Fruit fly (Drosophila melanogaster) whole organism, pupa: ENCODE data around the gene GlnRS.

Experiments
- CG10348 ChIP-seq: fragments of 200-800 bp; sonication (Bioruptor generic); IDR thresholded peaks from 2 replicates; pipeline ENCODE4 v1.3.6; 2022; ENCODE audit warnings: missing biosample characterization, missing genetic modification characterization
- CG12605 ChIP-seq: fragments of 200-800 bp; sonication (Bioruptor generic); IDR thresholded peaks from 2 replicates; pipeline ENCODE4 v1.3.6; 2022; ENCODE audit warnings: missing biosample characterization, missing genetic modification characterization
- CG13204 ChIP-seq: fragments of 200-800 bp; sonication (Bioruptor generic); optimal IDR thresholded peaks from 2 replicates; lab custom pipeline; 2018; ENCODE audit warnings: missing biosample characterization, mild to moderate bottlenecking, missing genetic modification characterization, moderate library complexity
- CG14655 ChIP-seq: fragments of 200-800 bp; sonication (Bioruptor generic); optimal IDR thresholded peaks from 3 replicates; lab custom pipeline; 2017; ENCODE audit warnings: mild to moderate bottlenecking, missing biosample characterization, missing genetic modification reagents, missing genetic modification characterization
- CG15710 ChIP-seq: fragments of 200-800 bp; sonication (Bioruptor generic); optimal IDR thresholded peaks from 2 replicates; lab custom pipeline; 2018; ENCODE audit warnings: missing biosample characterization, mild to moderate bottlenecking, missing genetic modification characterization, moderate library complexity
- CG17806 ChIP-seq: fragments of 200-800 bp; sonication (Bioruptor generic); optimal IDR thresholded peaks from 2 replicates; lab custom pipeline; 2018; ENCODE audit warnings: missing biosample characterization, mild to moderate bottlenecking, missing genetic modification characterization, moderate library complexity
- CG32121 ChIP-seq: fragments of 200-800 bp; sonication (Bioruptor generic); IDR thresholded peaks from 2 replicates; pipeline ENCODE4 v1.3.6; 2022; ENCODE audit warnings: missing biosample characterization, missing genetic modification characterization
- CG34367 ChIP-seq: fragments of 200-800 bp; sonication (Bioruptor generic); optimal IDR thresholded peaks from 2 replicates; lab custom pipeline; 2018; ENCODE audit warnings: missing biosample characterization, mild to moderate bottlenecking, missing genetic modification characterization
- CG4496 ChIP-seq: fragments of 200-800 bp; sonication (Bioruptor generic); IDR thresholded peaks from 3 replicates; pipeline ENCODE4 v1.3.6; 2022; ENCODE audit warnings: missing biosample characterization, missing genetic modification characterization
- CG8159 ChIP-seq: fragments of 200-800 bp; sonication (Bioruptor generic); optimal IDR thresholded peaks from 3 replicates; lab custom pipeline; 2018; ENCODE audit warnings: missing biosample characterization, mild to moderate bottlenecking, missing genetic modification characterization, moderate library complexity
- CG8301 ChIP-seq: fragments of 200-800 bp; sonication (Bioruptor generic); optimal IDR thresholded peaks from 2 replicates; lab custom pipeline; 2018; ENCODE audit warnings: missing biosample characterization, mild to moderate bottlenecking, missing genetic modification characterization
- CG9948 ChIP-seq: fragments of 200-800 bp; sonication (Bioruptor generic); optimal IDR thresholded peaks from 2 replicates; lab custom pipeline; 2018; ENCODE audit warnings: missing biosample characterization, mild to moderate bottlenecking, missing genetic modification characterization, moderate library complexity
- D1 ChIP-seq: fragments of 200-800 bp; sonication (Bioruptor generic); optimal IDR thresholded peaks from 2 replicates; lab custom pipeline; 2018; ENCODE audit warnings: missing biosample characterization, mild to moderate bottlenecking, missing genetic modification characterization, moderate library complexity
- EcR ChIP-seq: fragments of 200-800 bp; sonication (Bioruptor generic); optimal IDR thresholded peaks from 3 replicates; lab custom pipeline; 2019; ENCODE audit warnings: missing biosample characterization, missing genetic modification characterization, mild to moderate bottlenecking, moderate library complexity, missing genetic modification reagents
- Ets98B ChIP-seq: fragments of 200-800 bp; sonication (Bioruptor generic); IDR thresholded peaks from 2 replicates; pipeline ENCODE4 v1.3.6; 2022; ENCODE audit warnings: missing biosample characterization, missing genetic modification characterization
- Pif1A ChIP-seq: fragments of 200-800 bp; sonication (Bioruptor generic); optimal IDR thresholded peaks from 3 replicates; lab custom pipeline; 2016; ENCODE audit warnings: missing biosample characterization, missing genetic modification characterization
- Pif1B ChIP-seq: fragments of 200-800 bp; sonication (Bioruptor generic); optimal IDR thresholded peaks from 3 replicates; lab custom pipeline; 2016; ENCODE audit warnings: missing biosample characterization, missing genetic modification characterization
- Snoo ChIP-seq: fragments of 200-800 bp; sonication (Bioruptor generic); optimal IDR thresholded peaks from 3 replicates; lab custom pipeline; 2017; ENCODE audit warnings: missing biosample characterization, mild to moderate bottlenecking, missing genetic modification characterization, inconsistent platforms
- fd96Ca ChIP-seq: fragments of 200-800 bp; sonication (Bioruptor generic); IDR thresholded peaks from 3 replicates; pipeline ENCODE4 v1.3.6; 2022; ENCODE audit warnings: missing biosample characterization, missing genetic modification characterization
- gl ChIP-seq: fragments of 200-800 bp; sonication (Bioruptor generic); optimal IDR thresholded peaks from 2 replicates; lab custom pipeline; 2018; ENCODE audit warnings: missing biosample characterization, mild to moderate bottlenecking, missing genetic modification characterization
- rn ChIP-seq: fragments of 200-800 bp; sonication (Bioruptor generic); IDR thresholded peaks from 2 replicates; pipeline ENCODE4 v1.3.6; 2022; ENCODE audit warnings: missing biosample characterization, missing genetic modification characterization

GlnRS gene

dm6 chr3R:25262322-25262761, 3.2 kb downstream of the GlnRS start, which contains the start of the genes Kdsr and CG11858:
Gene Kdsr, minus strand, starts transcription at chr3R:25262498.
Gene CG11858, plus strand, starts transcription at chr3R:25262741.
- no peak for TF ChIP-seq CG14655 (GFP tag; lab: Kevin White, UChicago)
- peak; percentile 39 for TF ChIP-seq CG34367
- peak; percentile 34 for TF ChIP-seq Snoo (tag; lab: Kevin White, UChicago)
- no peak for TF ChIP-seq Pif1B (GFP tag; lab: Kevin White, UChicago)
- TF ChIP-seq CG4496 (GFP tag; lab: Robert Waterston, UW), result peak; percentile 82
- TF ChIP-seq CG9948, result peak; percentile 49
- no peak for TF ChIP-seq CG8301 (tag; lab: Kevin White, UChicago)
- TF ChIP-seq fd96Ca (GFP tag; lab: Robert Waterston, UW), result peak; percentile 64; the same call in 2 of the 3 replicates
- no peak for TF ChIP-seq rn (GFP tag; lab: Robert Waterston, UW)
- no peak for TF ChIP-seq CG13204 (GFP tag; lab: Kevin White, UChicago)
- no peak for TF ChIP-seq CG8159
- TF ChIP-seq Pif1A (GFP tag; lab: Kevin White, UChicago), result no peak
- TF ChIP-seq D1 (tag; lab: Kevin White, UChicago), result no peak
- TF ChIP-seq gl (tag; lab: Kevin White, UChicago), result no peak
- peak; percentile 53 for TF ChIP-seq CG17806 (tag; lab: Kevin White, UChicago)
- peak; percentile 75 for TF ChIP-seq CG32121
- no peak for TF ChIP-seq CG12605 (GFP tag; lab: Robert Waterston, UW)
- TF ChIP-seq Ets98B (GFP tag; lab: Robert Waterston, UW), result peak; percentile 62
- TF ChIP-seq CG15710 (tag; lab: Kevin White, UChicago), result peak; percentile 48
- TF ChIP-seq CG10348, result peak; percentile 46; the same call in 1 of the 2 replicates
- peak; percentile 81 for TF ChIP-seq EcR (GFP tag; lab: Kevin White, UChicago)

- TF ChIP-seq CG12605 (GFP tag; lab: Robert Waterston, UW) (no peak), CG9948 (no peak), rn (GFP tag; lab: Robert Waterston, UW) (no peak), CG8301 (tag; lab: Kevin White, UChicago) (no peak), CG17806 (tag; lab: Kevin White, UChicago) (no peak)
- TF ChIP-seq, all 21 proteins: peak for 0
These were observed 4.9 kb downstream of the GlnRS start for dm6 chr3R:25260670-25261069.

- TF ChIP-seq CG13204 (GFP tag; lab: Kevin White, UChicago), result no peak
- TF ChIP-seq fd96Ca (GFP tag; lab: Robert Waterston, UW), result peak; percentile 98
- TF ChIP-seq CG8301 (tag; lab: Kevin White, UChicago), result peak; percentile 92
- peak; percentile 95 for TF ChIP-seq Snoo (tag; lab: Kevin White, UChicago)
- peak; percentile 96 for TF ChIP-seq rn (GFP tag; lab: Robert Waterston, UW)
- TF ChIP-seq CG14655 (GFP tag; lab: Kevin White, UChicago), result no peak
- peak; percentile 55 for TF ChIP-seq EcR (GFP tag; lab: Kevin White, UChicago)
- TF ChIP-seq CG34367, result peak; percentile 92
- peak; percentile 97 for TF ChIP-seq CG32121
- TF ChIP-seq CG17806 (tag; lab: Kevin White, UChicago), result peak; percentile 93
- TF ChIP-seq CG9948, result peak; percentile 93
- peak; percentile 96 for TF ChIP-seq Ets98B (GFP tag; lab: Robert Waterston, UW)
- TF ChIP-seq Pif1B (GFP tag; lab: Kevin White, UChicago), result no peak
- peak; percentile 96 for TF ChIP-seq CG15710 (tag; lab: Kevin White, UChicago)
- no peak for TF ChIP-seq Pif1A (GFP tag; lab: Kevin White, UChicago)
- TF ChIP-seq CG8159, result peak; percentile 93
- TF ChIP-seq D1 (tag; lab: Kevin White, UChicago), result no peak
- peak; percentile 96 for TF ChIP-seq CG10348
- peak; percentile 98 for TF ChIP-seq CG4496 (GFP tag; lab: Robert Waterston, UW)
- TF ChIP-seq CG12605 (GFP tag; lab: Robert Waterston, UW), result peak; percentile 93
- TF ChIP-seq gl (tag; lab: Kevin White, UChicago), result peak; percentile 86
These were observed 6.8 kb downstream of the GlnRS start, which contains the start of gene CG11857 for dm6 chr3R:25258628-25259240. Gene CG11857, plus strand, starts transcription at chr3R:25258898.

dm6 chr3R:25249145-25250141, 16.1 kb downstream of the GlnRS start, which contains the start of gene Nup358:
Gene Nup358, plus strand, starts transcription at chr3R:25249348.
- no peak for TF ChIP-seq CG10348
- no peak for TF ChIP-seq Snoo (tag; lab: Kevin White, UChicago)
- TF ChIP-seq rn (GFP tag; lab: Robert Waterston, UW), result no peak
- no peak for TF ChIP-seq CG15710 (tag; lab: Kevin White, UChicago)
- TF ChIP-seq Pif1A (GFP tag; lab: Kevin White, UChicago), result no peak
- TF ChIP-seq CG13204 (GFP tag; lab: Kevin White, UChicago), result no peak
- no peak for TF ChIP-seq fd96Ca (GFP tag; lab: Robert Waterston, UW)

dm6 chr3R:25247379-25247869, 18.1 kb downstream of the GlnRS start, which contains the start of the genes RpS27 and Nup37:
Gene RpS27, minus strand, starts transcription at chr3R:25247514.
Gene Nup37, plus strand, starts transcription at chr3R:25247658.
- TF ChIP-seq CG9948 (peak; percentile 67), CG4496 (GFP tag; lab: Robert Waterston, UW) (peak; percentile 97), gl (tag; lab: Kevin White, UChicago) (peak; percentile 80), Ets98B (GFP tag; lab: Robert Waterston, UW) (peak; percentile 86), CG10348 (peak; percentile 32; the same call in 1 of the 2 replicates), CG34367 (peak; percentile 91), Pif1B (GFP tag; lab: Kevin White, UChicago) (no peak), CG13204 (GFP tag; lab: Kevin White, UChicago) (no peak), CG8301 (tag; lab: Kevin White, UChicago) (no peak), fd96Ca (GFP tag; lab: Robert Waterston, UW) (no peak; the same call in 1 of the 3 replicates), CG8159 (peak; percentile 81), D1 (tag; lab: Kevin White, UChicago) (no peak), rn (GFP tag; lab: Robert Waterston, UW) (peak; percentile 87), CG12605 (GFP tag; lab: Robert Waterston, UW) (peak; percentile 89), CG32121 (peak; percentile 67), Snoo (tag; lab: Kevin White, UChicago) (peak; percentile 98), CG14655 (GFP tag; lab: Kevin White, UChicago) (no peak), Pif1A (GFP tag; lab: Kevin White, UChicago) (peak; percentile 92), EcR (GFP tag; lab: Kevin White, UChicago) (no peak), CG17806 (tag; lab: Kevin White, UChicago) (peak; percentile 71), CG15710 (tag; lab: Kevin White, UChicago) (peak; percentile 90)
